Fruit fly (Drosophila melanogaster) whole organism, embryonic: ENCODE measurements around the gene CG12521.

Experiments used
- Adf1 ChIP-seq: fragments of 200-800 bp; sonication (Bioruptor generic); IDR thresholded peaks from 2 replicates; pipeline ENCODE4 v1.3.6; 2022; ENCODE audit warnings: missing biosample characterization, missing genetic modification characterization
- Aef1 ChIP-seq: fragments of 200-800 bp; sonication (Bioruptor generic); IDR thresholded peaks from 3 replicates; pipeline ENCODE4 v1.3.6; 2022; ENCODE audit warnings: missing biosample characterization, missing genetic modification characterization
- Bgb ChIP-seq: fragments of 200-800 bp; sonication (Bioruptor generic); IDR thresholded peaks from 2 replicates; pipeline ENCODE4 v1.3.6; 2022; ENCODE audit warnings: missing biosample characterization, missing genetic modification characterization; ENCODE audit not compliant: partially characterized antibody
- C15 ChIP-seq: fragments of 200-800 bp; sonication (Bioruptor generic); IDR thresholded peaks from 3 replicates; pipeline ENCODE4 v1.3.6; 2022; ENCODE audit warnings: missing biosample characterization, missing genetic modification characterization
- CG10274 ChIP-seq: fragments of 200-800 bp; sonication (Bioruptor generic); optimal IDR thresholded peaks from 3 replicates; lab custom pipeline; 2017; ENCODE audit warnings: missing biosample characterization, mild to moderate bottlenecking, missing genetic modification characterization
- CG10543 ChIP-seq: fragments of 200-800 bp; sonication (Bioruptor generic); optimal IDR thresholded peaks from 3 replicates; lab custom pipeline; 2017; ENCODE audit warnings: missing biosample characterization, mild to moderate bottlenecking, missing genetic modification characterization, moderate library complexity
- CG11696 ChIP-seq: fragments of 200-800 bp; sonication (Bioruptor generic); IDR thresholded peaks from 2 replicates; pipeline ENCODE4 v1.3.6; 2022; ENCODE audit warnings: missing biosample characterization, missing genetic modification characterization
- CG14050 ChIP-seq: fragments of 200-800 bp; sonication (Bioruptor generic); IDR thresholded peaks from 3 replicates; pipeline ENCODE4 v1.3.6; 2022; ENCODE audit warnings: missing biosample characterization, missing genetic modification characterization
- CG14710 ChIP-seq: fragments of 200-800 bp; sonication (Bioruptor generic); optimal IDR thresholded peaks from 3 replicates; lab custom pipeline; 2019; ENCODE audit warnings: missing biosample characterization, mild to moderate bottlenecking, missing genetic modification characterization, moderate library complexity
- CG14860 ChIP-seq: fragments of 200-800 bp; sonication (Bioruptor generic); IDR thresholded peaks from 3 replicates; pipeline ENCODE4 v1.3.6; 2022; ENCODE audit warnings: missing biosample characterization, missing genetic modification characterization; ENCODE audit not compliant: partially characterized antibody
- CG1647 ChIP-seq: fragments of 200-800 bp; sonication (Bioruptor generic); optimal IDR thresholded peaks from 3 replicates; lab custom pipeline; 2016; ENCODE audit warnings: missing biosample characterization, missing genetic modification characterization
- CG17361 ChIP-seq: fragments of 200-800 bp; sonication (Bioruptor generic); IDR thresholded peaks from 3 replicates; pipeline ENCODE4 v1.3.6; 2022; ENCODE audit warnings: missing biosample characterization, missing genetic modification characterization
- CG32767 ChIP-seq: fragments of 200-800 bp; sonication (Bioruptor generic); IDR thresholded peaks from 2 replicates; pipeline ENCODE4 v1.3.6; 2022; ENCODE audit warnings: missing biosample characterization, missing genetic modification characterization
- CG4328 ChIP-seq: fragments of 200-800 bp; sonication (Bioruptor generic); optimal IDR thresholded peaks from 3 replicates; lab custom pipeline; 2017; ENCODE audit warnings: missing biosample characterization, missing genetic modification reagents, missing genetic modification characterization
- CG4617 ChIP-seq: fragments of 200-800 bp; sonication (Bioruptor generic); optimal IDR thresholded peaks from 3 replicates; lab custom pipeline; 2016; ENCODE audit warnings: missing biosample characterization, missing genetic modification characterization, borderline replicate concordance
- CG7372 ChIP-seq: fragments of 200-800 bp; sonication (Bioruptor generic); IDR thresholded peaks from 2 replicates; pipeline ENCODE4 v1.3.6; 2022; ENCODE audit warnings: missing biosample characterization, missing genetic modification characterization
- CG7556 ChIP-seq: fragments of 200-800 bp; sonication (Bioruptor generic); optimal IDR thresholded peaks from 2 replicates; lab custom pipeline; 2017; ENCODE audit warnings: missing biosample characterization, mild to moderate bottlenecking, missing genetic modification characterization
- CTCF ChIP-seq: fragments of 200-800 bp; sonication (Bioruptor generic); optimal IDR thresholded peaks from 2 replicates; lab custom pipeline; 2017; ENCODE audit warnings: missing biosample characterization, mild to moderate bottlenecking, missing genetic modification characterization, moderate library complexity
- Dfd ChIP-seq, 2 experiments: fragments of >200 bp; optimal IDR thresholded peaks; 2 replicates each; lab custom pipeline; 2017; ENCODE audit warnings: missing biosample characterization in 2 of 2, missing genetic modification characterization in 2 of 2
- Elba2 ChIP-seq: fragments of 200-800 bp; sonication (Bioruptor generic); optimal IDR thresholded peaks from 3 replicates; lab custom pipeline; 2016; ENCODE audit warnings: missing biosample characterization, missing genetic modification characterization
- Hmx ChIP-seq: fragments of 200-800 bp; sonication (Bioruptor generic); optimal IDR thresholded peaks from 2 replicates; lab custom pipeline; 2016; ENCODE audit warnings: missing biosample characterization, missing genetic modification characterization
- Lhr ChIP-seq: fragments of 200-800 bp; sonication (Bioruptor generic); optimal IDR thresholded peaks from 3 replicates; lab custom pipeline; 2017; ENCODE audit warnings: mild to moderate bottlenecking, missing biosample characterization, missing genetic modification reagents, missing genetic modification characterization
- Lim3 ChIP-seq: fragments of 200-800 bp; sonication (Bioruptor generic); IDR thresholded peaks from 2 replicates; pipeline ENCODE4 v1.3.6; 2022; ENCODE audit warnings: missing biosample characterization, missing genetic modification characterization
- MESR4 ChIP-seq: fragments of 200-800 bp; sonication (Bioruptor generic); optimal IDR thresholded peaks from 2 replicates; lab custom pipeline; 2018; ENCODE audit warnings: missing biosample characterization, mild to moderate bottlenecking, missing genetic modification characterization, moderate library complexity
- Nf-YB ChIP-seq: fragments of 200-800 bp; sonication (Bioruptor generic); optimal IDR thresholded peaks from 3 replicates; lab custom pipeline; 2019; ENCODE audit warnings: missing biosample characterization, mild to moderate bottlenecking, missing genetic modification characterization, moderate library complexity
- Poxn ChIP-seq: fragments of 200-800 bp; sonication (Bioruptor generic); IDR thresholded peaks from 2 replicates; pipeline ENCODE4 v1.3.6; 2022; ENCODE audit warnings: missing biosample characterization, missing genetic modification characterization
- YL-1 ChIP-seq: fragments of 200-800 bp; sonication (Bioruptor generic); optimal IDR thresholded peaks from 3 replicates; lab custom pipeline; 2017; ENCODE audit warnings: missing biosample characterization, mild to moderate bottlenecking, missing genetic modification characterization
- amos ChIP-seq: fragments of 200-800 bp; sonication (Bioruptor generic); IDR thresholded peaks from 2 replicates; pipeline ENCODE4 v1.3.6; 2022; ENCODE audit warnings: missing biosample characterization, missing genetic modification characterization; ENCODE audit not compliant: partially characterized antibody
- aop ChIP-seq: fragments of 200-800 bp; sonication (Bioruptor generic); IDR thresholded peaks from 2 replicates; pipeline ENCODE4 v1.3.6; 2022; ENCODE audit warnings: missing biosample characterization, missing genetic modification characterization
- ato ChIP-seq: fragments of 200-800 bp; sonication (Bioruptor generic); IDR thresholded peaks from 2 replicates; pipeline ENCODE4 v1.3.6; 2022; ENCODE audit warnings: missing biosample characterization, missing genetic modification characterization; ENCODE audit not compliant: partially characterized antibody
- bcd ChIP-seq: fragments of 200-800 bp; sonication (Bioruptor generic); optimal IDR thresholded peaks from 2 replicates; lab custom pipeline; 2017; ENCODE audit warnings: missing biosample characterization, mild to moderate bottlenecking, missing genetic modification characterization
- cad ChIP-seq: fragments of >200 bp; optimal IDR thresholded peaks from 2 replicates; lab custom pipeline; 2017; ENCODE audit warnings: missing biosample characterization, missing genetic modification characterization
- gce ChIP-seq: fragments of 200-800 bp; sonication (Bioruptor generic); IDR thresholded peaks from 3 replicates; pipeline ENCODE4 v1.3.6; 2022; ENCODE audit warnings: missing biosample characterization, missing genetic modification characterization
- gsb-n ChIP-seq: fragments of 200-800 bp; sonication (Bioruptor generic); optimal IDR thresholded peaks from 3 replicates; lab custom pipeline; 2018; ENCODE audit warnings: missing biosample characterization, mild to moderate bottlenecking, missing genetic modification characterization
- inv ChIP-seq: fragments of 200-800 bp; sonication (Bioruptor generic); IDR thresholded peaks from 2 replicates; pipeline ENCODE4 v1.3.6; 2022; ENCODE audit warnings: missing biosample characterization, missing genetic modification characterization; ENCODE audit not compliant: partially characterized antibody
- ken ChIP-seq: fragments of 200-800 bp; sonication (Bioruptor generic); IDR thresholded peaks from 3 replicates; pipeline ENCODE4 v1.3.6; 2022; ENCODE audit warnings: missing biosample characterization, missing genetic modification characterization
- lmd ChIP-seq: fragments of 200-800 bp; sonication (Bioruptor generic); IDR thresholded peaks from 2 replicates; pipeline ENCODE4 v1.3.6; 2022; ENCODE audit warnings: missing biosample characterization, missing genetic modification characterization
- mirr ChIP-seq: fragments of 200-800 bp; sonication (Bioruptor generic); optimal IDR thresholded peaks from 3 replicates; lab custom pipeline; 2018; ENCODE audit warnings: missing biosample characterization, mild to moderate bottlenecking, missing genetic modification characterization
- nerfin-1 ChIP-seq: fragments of 200-800 bp; sonication (Bioruptor generic); optimal IDR thresholded peaks from 3 replicates; lab custom pipeline; 2019; ENCODE audit warnings: missing biosample characterization, mild to moderate bottlenecking, missing genetic modification characterization, moderate library complexity
- nerfin-2 ChIP-seq: fragments of 200-800 bp; sonication (Bioruptor generic); IDR thresholded peaks from 2 replicates; pipeline ENCODE4 v1.3.6; 2022; ENCODE audit warnings: missing biosample characterization, missing genetic modification characterization; ENCODE audit not compliant: partially characterized antibody
- odd ChIP-seq: fragments of 200-800 bp; sonication (Bioruptor generic); optimal IDR thresholded peaks from 2 replicates; lab custom pipeline; 2017; ENCODE audit warnings: missing biosample characterization, mild to moderate bottlenecking, missing genetic modification characterization
- phol ChIP-seq: fragments of 200-800 bp; sonication (Bioruptor generic); optimal IDR thresholded peaks from 3 replicates; lab custom pipeline; 2018; ENCODE audit warnings: missing biosample characterization, mild to moderate bottlenecking, missing genetic modification characterization, moderate library complexity
- prd ChIP-seq, 3 experiments: fragments of >200 bp in 2 of 3; fragments of 200-800 bp in 1 of 3; sonication (Bioruptor generic) in 1 of 3; optimal IDR thresholded peaks in 2 of 3; IDR thresholded peaks in 1 of 3; 2 replicates in 2 of 3; 3 replicates in 1 of 3; pipeline versions ENCODE4 v1.3.6 to Lab custom; 2017 to 2022; ENCODE audit warnings: missing biosample characterization in 1 of 3, missing genetic modification characterization in 1 of 3
- pzg ChIP-seq: fragments of 200-800 bp; sonication (Bioruptor generic); optimal IDR thresholded peaks from 3 replicates; lab custom pipeline; 2018; ENCODE audit warnings: missing biosample characterization, mild to moderate bottlenecking, missing genetic modification characterization, moderate library complexity
- sisA ChIP-seq: fragments of 200-800 bp; sonication (Bioruptor generic); IDR thresholded peaks from 2 replicates; pipeline ENCODE4 v1.3.6; 2022; ENCODE audit warnings: missing biosample characterization, missing genetic modification characterization
- sna ChIP-seq: fragments of 200-800 bp; sonication (Bioruptor generic); IDR thresholded peaks from 2 replicates; pipeline ENCODE4 v1.3.6; 2022; ENCODE audit warnings: missing biosample characterization, missing genetic modification characterization; ENCODE audit not compliant: partially characterized antibody
- ssp ChIP-seq: fragments of 200-800 bp; sonication (Bioruptor generic); IDR thresholded peaks from 2 replicates; pipeline ENCODE4 v1.3.6; 2022; ENCODE audit warnings: missing biosample characterization, missing genetic modification characterization
- stc ChIP-seq: fragments of 200-800 bp; sonication (Bioruptor generic); IDR thresholded peaks from 2 replicates; pipeline ENCODE4 v1.3.6; 2022; ENCODE audit warnings: missing biosample characterization, missing genetic modification characterization
- wdn ChIP-seq: fragments of 200-800 bp; sonication (Bioruptor generic); IDR thresholded peaks from 2 replicates; pipeline ENCODE4 v1.3.6; 2022; ENCODE audit warnings: missing biosample characterization, missing genetic modification characterization
- zen2 ChIP-seq: fragments of 200-800 bp; sonication (Bioruptor generic); IDR thresholded peaks from 3 replicates; pipeline ENCODE4 v1.3.6; 2022; ENCODE audit warnings: missing biosample characterization, missing genetic modification characterization; ENCODE audit not compliant: partially characterized antibody

CG12521 gene

DNA sequence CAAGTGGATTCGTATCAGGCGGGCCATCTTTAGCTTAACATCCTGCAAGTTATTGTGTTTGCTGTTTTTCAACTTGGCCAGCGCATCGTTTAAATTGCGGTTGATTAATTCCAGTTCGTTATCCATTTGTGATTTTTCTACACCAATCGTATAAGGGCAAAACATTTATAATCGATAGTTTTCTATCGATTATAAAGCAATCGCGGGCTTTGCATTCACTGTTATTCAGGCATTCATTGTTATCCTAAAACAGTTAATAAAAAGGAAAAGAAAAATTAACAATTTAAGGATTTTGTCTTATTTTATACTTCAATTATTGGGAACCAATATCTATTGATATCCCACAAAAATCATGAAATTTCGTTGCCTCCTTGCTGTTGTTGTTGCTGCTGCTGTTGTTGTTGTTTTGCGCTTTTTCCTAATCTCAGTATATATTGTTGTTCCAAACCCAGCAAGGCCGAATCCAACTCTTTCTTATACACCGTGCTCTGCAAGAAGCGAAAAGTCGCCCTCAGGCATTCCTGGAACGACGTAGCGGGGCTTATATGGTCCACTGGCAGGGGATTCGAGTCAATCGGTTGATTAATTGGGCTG, 21.9 kb downstream of the CG12521 start, which contains the start of gene CG32095 (continued):
- TF ChIP-seq CG32767 (GFP tag; lab: Robert Waterston, UW) = no peak
- no peak for TF ChIP-seq YL-1 (GFP tag; lab: Kevin White, UChicago)
- TF ChIP-seq Poxn (GFP tag; lab: Robert Waterston, UW) = no peak
- no peak for TF ChIP-seq lmd (GFP tag; lab: Robert Waterston, UW)
- no peak for TF ChIP-seq CG10543
- no peak for TF ChIP-seq CG14050
- no peak for TF ChIP-seq CG4328 (GFP tag; lab: Kevin White, UChicago)
- TF ChIP-seq phol (tag; lab: Kevin White, UChicago) = peak; percentile 12
- TF ChIP-seq prd (optimal IDR thresholded peaks at IDR 0.05; lab: Kevin White, UChicago) = no peak
- TF ChIP-seq prd (GFP tag; IDR thresholded peaks at IDR 0.05; lab: Robert Waterston, UW) = no peak
- TF ChIP-seq sna (GFP tag; lab: Robert Waterston, UW) = peak; percentile 90
- no peak for TF ChIP-seq stc (GFP tag; lab: Robert Waterston, UW)
- TF ChIP-seq CG14710 (tag; lab: Kevin White, UChicago) = peak; percentile 17
- TF ChIP-seq C15 (GFP tag; lab: Robert Waterston, UW) = no peak
- TF ChIP-seq odd (GFP tag; lab: Kevin White, UChicago) = no peak
- TF ChIP-seq CTCF (GFP tag; lab: Kevin White, UChicago) = no peak
- TF ChIP-seq cad (GFP tag; lab: Kevin White, UChicago) = no peak
- no peak for TF ChIP-seq CG10274 (GFP tag; lab: Kevin White, UChicago)
- TF ChIP-seq Nf-YB (GFP tag; lab: Kevin White, UChicago) = peak; percentile 78
- no peak for TF ChIP-seq bcd (GFP tag; lab: Kevin White, UChicago)
- 0 out of 3 replicates have a peak, but pooled peaks have one; percentile 12 for TF ChIP-seq CG17361 (GFP tag; lab: Robert Waterston, UW)
- TF ChIP-seq CG11696 (GFP tag; lab: Robert Waterston, UW) = no peak
- peak; percentile 75 for TF ChIP-seq zen2 (GFP tag; lab: Robert Waterston, UW)
- no peak for TF ChIP-seq mirr (GFP tag; lab: Kevin White, UChicago)
- TF ChIP-seq pzg (GFP tag; lab: Kevin White, UChicago) = peak; percentile 36
- TF ChIP-seq amos = peak; percentile 86
- TF ChIP-seq Hmx (GFP tag; lab: Kevin White, UChicago) = no peak
- TF ChIP-seq nerfin-2 (GFP tag; lab: Robert Waterston, UW) = peak; percentile 60; the same call in 1 of the 2 replicates
- no peak for TF ChIP-seq ssp (GFP tag; lab: Robert Waterston, UW)
- TF ChIP-seq Lhr (GFP tag; lab: Kevin White, UChicago) = no peak
- no peak for TF ChIP-seq aop
- no peak for TF ChIP-seq Adf1 (GFP tag; lab: Robert Waterston, UW)
- TF ChIP-seq nerfin-1 (tag; lab: Kevin White, UChicago) = no peak
- peak; percentile 70; the same call in 2 of the 3 replicates for TF ChIP-seq CG14860 (GFP tag; lab: Robert Waterston, UW)
- TF ChIP-seq Bgb = peak; percentile 79
- TF ChIP-seq ken (GFP tag; lab: Robert Waterston, UW) = no peak
- no peak for TF ChIP-seq gce (GFP tag; lab: Robert Waterston, UW)
- TF ChIP-seq sisA (GFP tag; lab: Robert Waterston, UW) = no peak
- no peak for TF ChIP-seq CG7372 (GFP tag; lab: Robert Waterston, UW)
- no peak for TF ChIP-seq wdn (GFP tag; lab: Robert Waterston, UW)
- no peak for TF ChIP-seq Lim3 (GFP tag; lab: Robert Waterston, UW)
- TF ChIP-seq ato = peak; percentile 66; the same call in 1 of the 2 replicates
- TF ChIP-seq inv (GFP tag; lab: Robert Waterston, UW) = peak; percentile 67
- TF ChIP-seq Elba2 = no peak
- TF ChIP-seq gsb-n (tag; lab: Kevin White, UChicago) = no peak
- TF ChIP-seq MESR4 = peak; percentile 40
- TF ChIP-seq CG7556 (GFP tag; lab: Kevin White, UChicago) = no peak
- no peak for TF ChIP-seq CG1647 (GFP tag; lab: Kevin White, UChicago)
- no peak for TF ChIP-seq Aef1 (GFP tag; lab: Robert Waterston, UW)
- TF ChIP-seq CG4617 (GFP tag; lab: Kevin White, UChicago) = no peak
- no peak for TF ChIP-seq Dfd (GFP tag; optimal IDR thresholded peaks at IDR 0.05; lab: Kevin White, UChicago)
